Worm (Caenorhabditis elegans): ENCODE data around the gene T02H6.4.
A peak's percentile ranks its signal among the peaks of the same experiment; 100 is the strongest.

- TF ChIP-seq lin-40 (tag; optimal IDR thresholded peaks at IDR 0.05) (no peak), Y79H2A.3 (GFP tag; conservative IDR thresholded peaks at IDR 0.05) (no peak), nhr-120 (GFP tag; IDR thresholded peaks at IDR 0.05) (no peak), F33H1.4 (GFP tag; IDR thresholded peaks at IDR 0.05) (0 out of 2 replicates have a peak, but pooled peaks have one; percentile 9), F49E8.2 (tag; optimal IDR thresholded peaks at IDR 0.05; ENCODE audit: insufficient read depth) (no peak), ccch-3 (GFP tag; optimal IDR thresholded peaks at IDR 0.05) (no peak), C06A6.2 (GFP tag; conservative IDR thresholded peaks at IDR 0.05) (no peak), unc-62 (GFP tag; optimal IDR thresholded peaks at IDR 0.05) (no peak), lin-35 (GFP tag; optimal IDR thresholded peaks at IDR 0.05) (no peak)
Observed at ce11 chrII:732393-732792, 42.5 kb downstream of the T02H6.4 start.

Measured in whole organism, young adult.